Fruit fly (Drosophila melanogaster) whole organism, embryonic: Measurements from ENCODE around the gene CG3984.

Experiments
- CG10543 ChIP-seq: fragments of 200-800 bp; sonication (Bioruptor generic); optimal IDR thresholded peaks from 3 replicates; lab custom pipeline; 2017; ENCODE audit warnings: missing biosample characterization, mild to moderate bottlenecking, missing genetic modification characterization, moderate library complexity
- CG11398 ChIP-seq: fragments of 200-800 bp; sonication (Bioruptor generic); optimal IDR thresholded peaks from 2 replicates; lab custom pipeline; 2016; ENCODE audit warnings: missing biosample characterization, missing genetic modification characterization
- CG12071 ChIP-seq: fragments of 200-800 bp; sonication (Bioruptor generic); optimal IDR thresholded peaks from 3 replicates; lab custom pipeline; 2018; ENCODE audit warnings: missing biosample characterization, mild to moderate bottlenecking, missing genetic modification characterization
- CG17612 ChIP-seq: fragments of 200-800 bp; sonication (Bioruptor generic); IDR thresholded peaks from 2 replicates; pipeline ENCODE4 v1.3.6; 2022; ENCODE audit warnings: missing biosample characterization, missing genetic modification characterization
- CG2889 ChIP-seq: fragments of 200-800 bp; sonication (Bioruptor generic); IDR thresholded peaks from 3 replicates; pipeline ENCODE4 v1.3.6; 2022; ENCODE audit warnings: missing biosample characterization, missing genetic modification characterization
- CG30431 ChIP-seq: fragments of 200-800 bp; sonication (Bioruptor generic); optimal IDR thresholded peaks from 2 replicates; lab custom pipeline; 2017; ENCODE audit warnings: missing biosample characterization, missing genetic modification characterization
- CG34376 ChIP-seq: fragments of 200-800 bp; sonication (Bioruptor generic); optimal IDR thresholded peaks from 2 replicates; lab custom pipeline; 2018; ENCODE audit warnings: missing biosample characterization, mild to moderate bottlenecking, missing genetic modification characterization
- CG34422 ChIP-seq: fragments of 200-800 bp; sonication (Bioruptor generic); IDR thresholded peaks from 3 replicates; pipeline ENCODE4 v1.3.6; 2022; ENCODE audit warnings: missing biosample characterization, missing genetic modification characterization
- CG43689 ChIP-seq: fragments of 200-800 bp; sonication (Bioruptor generic); IDR thresholded peaks from 2 replicates; pipeline ENCODE4 v1.3.6; 2022; ENCODE audit warnings: missing biosample characterization, missing genetic modification characterization
- CG7372 ChIP-seq: fragments of 200-800 bp; sonication (Bioruptor generic); IDR thresholded peaks from 2 replicates; pipeline ENCODE4 v1.3.6; 2022; ENCODE audit warnings: missing biosample characterization, missing genetic modification characterization
- CG7745 ChIP-seq: fragments of 200-800 bp; sonication (Bioruptor generic); optimal IDR thresholded peaks from 2 replicates; lab custom pipeline; 2018; ENCODE audit warnings: missing biosample characterization, mild to moderate bottlenecking, missing genetic modification characterization, moderate library complexity
- CG7963 ChIP-seq: fragments of 200-800 bp; sonication (Bioruptor generic); IDR thresholded peaks from 3 replicates; pipeline ENCODE4 v1.3.6; 2022; ENCODE audit warnings: missing biosample characterization, missing genetic modification characterization; ENCODE audit not compliant: partially characterized antibody
- CG8290 ChIP-seq, 3 experiments: fragments of 200-800 bp; sonication (Bioruptor generic); optimal IDR thresholded peaks; 2 replicates each; lab custom pipeline; 2016 to 2019; ENCODE audit warnings: missing biosample characterization in 3 of 3, missing genetic modification characterization in 3 of 3, mild to moderate bottlenecking in 2 of 3, moderate library complexity in 1 of 3
- CG9817 ChIP-seq: fragments of 200-800 bp; sonication (Bioruptor generic); optimal IDR thresholded peaks from 2 replicates; lab custom pipeline; 2018; ENCODE audit warnings: missing biosample characterization, mild to moderate bottlenecking, missing genetic modification characterization, moderate library complexity
- CG9876 ChIP-seq: fragments of 200-800 bp; sonication (Bioruptor generic); optimal IDR thresholded peaks from 2 replicates; lab custom pipeline; 2016; ENCODE audit warnings: missing biosample characterization, missing genetic modification characterization
- Dref ChIP-seq: fragments of 200-800 bp; sonication (Bioruptor generic); IDR thresholded peaks from 2 replicates; pipeline ENCODE4 v1.3.6; 2022; ENCODE audit warnings: missing biosample characterization, missing genetic modification characterization
- Drgx ChIP-seq: fragments of 200-800 bp; sonication (Bioruptor generic); IDR thresholded peaks from 2 replicates; pipeline ENCODE4 v1.3.6; 2022; ENCODE audit warnings: missing biosample characterization, missing genetic modification characterization
- ERR ChIP-seq: fragments of 200-800 bp; sonication (Bioruptor generic); optimal IDR thresholded peaks from 2 replicates; lab custom pipeline; 2016; ENCODE audit warnings: missing biosample characterization, missing genetic modification characterization
- HLH3B ChIP-seq: fragments of 200-800 bp; sonication (Bioruptor generic); IDR thresholded peaks from 2 replicates; pipeline ENCODE4 v1.3.6; 2022; ENCODE audit warnings: missing biosample characterization, missing genetic modification characterization
- HLH54F ChIP-seq: fragments of 200-800 bp; sonication (Bioruptor generic); optimal IDR thresholded peaks from 3 replicates; lab custom pipeline; 2016; ENCODE audit warnings: missing biosample characterization, missing genetic modification characterization
- Lhr ChIP-seq: fragments of 200-800 bp; sonication (Bioruptor generic); optimal IDR thresholded peaks from 3 replicates; lab custom pipeline; 2017; ENCODE audit warnings: mild to moderate bottlenecking, missing biosample characterization, missing genetic modification reagents, missing genetic modification characterization
- Med ChIP-seq: fragments of 200-800 bp; sonication (Bioruptor generic); peaks from one replicate; lab custom pipeline; 2016; ENCODE audit warnings: missing biosample characterization, missing genetic modification characterization, mild to moderate bottlenecking, inconsistent platforms, moderate library complexity
- Mrtf ChIP-seq: fragments of 200-800 bp; sonication (Bioruptor generic); IDR thresholded peaks from 3 replicates; pipeline ENCODE4 v1.3.6; 2022; ENCODE audit warnings: missing biosample characterization, missing genetic modification characterization
- Nf-YA ChIP-seq: fragments of 200-800 bp; sonication (Bioruptor generic); IDR thresholded peaks from 2 replicates; pipeline ENCODE4 v1.3.6; 2022; ENCODE audit warnings: missing biosample characterization, missing genetic modification characterization
- Pdp1 ChIP-seq, 2 experiments: fragments of 200-800 bp; sonication (Bioruptor generic); optimal IDR thresholded peaks; 3 replicates each; lab custom pipeline; 2016; ENCODE audit warnings: missing biosample characterization in 2 of 2, missing genetic modification characterization in 2 of 2, mild to moderate bottlenecking in 1 of 2, moderate library complexity in 1 of 2
- Poxn ChIP-seq: fragments of 200-800 bp; sonication (Bioruptor generic); IDR thresholded peaks from 2 replicates; pipeline ENCODE4 v1.3.6; 2022; ENCODE audit warnings: missing biosample characterization, missing genetic modification characterization
- Spps ChIP-seq: fragments of 200-800 bp; sonication (Bioruptor generic); optimal IDR thresholded peaks from 2 replicates; lab custom pipeline; 2018; ENCODE audit warnings: missing biosample characterization, mild to moderate bottlenecking, missing genetic modification characterization
- Sry-δ ChIP-seq: fragments of 200-800 bp; sonication (Bioruptor generic); optimal IDR thresholded peaks from 2 replicates; lab custom pipeline; 2016; ENCODE audit warnings: missing biosample characterization, missing genetic modification characterization
- amos ChIP-seq: fragments of 200-800 bp; sonication (Bioruptor generic); IDR thresholded peaks from 2 replicates; pipeline ENCODE4 v1.3.6; 2022; ENCODE audit warnings: missing biosample characterization, missing genetic modification characterization; ENCODE audit not compliant: partially characterized antibody
- bsh ChIP-seq, 2 experiments: fragments of 200-800 bp; sonication (Bioruptor generic); optimal IDR thresholded peaks; 2 replicates each; lab custom pipeline; 2017 to 2018; ENCODE audit warnings: mild to moderate bottlenecking in 2 of 2, missing biosample characterization in 2 of 2, missing genetic modification characterization in 2 of 2, moderate library complexity in 1 of 2
- cas ChIP-seq: fragments of 200-800 bp; sonication (Bioruptor generic); IDR thresholded peaks from 2 replicates; pipeline ENCODE4 v1.3.6; 2022; ENCODE audit warnings: missing biosample characterization, missing genetic modification characterization
- caup ChIP-seq: fragments of 200-800 bp; sonication (Bioruptor generic); optimal IDR thresholded peaks from 3 replicates; lab custom pipeline; 2017; ENCODE audit warnings: missing biosample characterization, mild to moderate bottlenecking, missing genetic modification characterization, moderate library complexity; ENCODE audit not compliant: severe bottlenecking
- chinmo ChIP-seq: fragments of 200-800 bp; sonication (Bioruptor generic); IDR thresholded peaks from 4 replicates; pipeline ENCODE4 v1.3.6; 2022; ENCODE audit warnings: missing biosample characterization, missing genetic modification characterization; ENCODE audit not compliant: partially characterized antibody
- dmrt11E ChIP-seq: fragments of 200-800 bp; sonication (Bioruptor generic); optimal IDR thresholded peaks from 3 replicates; lab custom pipeline; 2018; ENCODE audit warnings: missing biosample characterization, mild to moderate bottlenecking, missing genetic modification characterization, moderate library complexity
- dmrt99B ChIP-seq: fragments of 200-800 bp; sonication (Bioruptor generic); optimal IDR thresholded peaks from 2 replicates; lab custom pipeline; 2018; ENCODE audit warnings: missing biosample characterization, mild to moderate bottlenecking, missing genetic modification characterization, moderate library complexity
- fd102C ChIP-seq: fragments of 200-800 bp; sonication (Bioruptor generic); optimal IDR thresholded peaks from 2 replicates; lab custom pipeline; 2018; ENCODE audit warnings: missing biosample characterization, mild to moderate bottlenecking, missing genetic modification characterization, moderate library complexity
- ftz-f1 ChIP-seq: fragments of 200-800 bp; sonication (Bioruptor generic); optimal IDR thresholded peaks from 2 replicates; lab custom pipeline; 2016; ENCODE audit warnings: missing biosample characterization, missing genetic modification characterization
- gcm ChIP-seq: fragments of 200-800 bp; sonication (Bioruptor generic); optimal IDR thresholded peaks from 2 replicates; lab custom pipeline; 2019; ENCODE audit warnings: missing biosample characterization, mild to moderate bottlenecking, missing genetic modification characterization, moderate library complexity
- gcm2 ChIP-seq: fragments of 200-800 bp; sonication (Bioruptor generic); optimal IDR thresholded peaks from 2 replicates; lab custom pipeline; 2016; ENCODE audit warnings: missing biosample characterization, missing genetic modification characterization
- gsb ChIP-seq: fragments of 200-800 bp; sonication (Bioruptor generic); IDR thresholded peaks from 2 replicates; pipeline ENCODE4 v1.3.6; 2022; ENCODE audit warnings: missing biosample characterization, missing genetic modification characterization
- knrl ChIP-seq: fragments of 200-800 bp; sonication (Bioruptor generic); IDR thresholded peaks from 3 replicates; pipeline ENCODE4 v1.3.6; 2022; ENCODE audit warnings: missing biosample characterization, missing genetic modification characterization; ENCODE audit not compliant: partially characterized antibody
- mld ChIP-seq: fragments of 200-800 bp; sonication (Bioruptor generic); IDR thresholded peaks from 3 replicates; pipeline ENCODE4 v1.3.6; 2022; ENCODE audit warnings: missing biosample characterization, missing genetic modification characterization; ENCODE audit not compliant: partially characterized antibody
- peb ChIP-seq: fragments of 200-800 bp; sonication (Bioruptor generic); IDR thresholded peaks from 2 replicates; pipeline ENCODE4 v1.3.6; 2022; ENCODE audit warnings: missing biosample characterization, missing genetic modification characterization
- ranshi ChIP-seq: fragments of 200-800 bp; sonication (Bioruptor generic); IDR thresholded peaks from 2 replicates; pipeline ENCODE4 v1.3.6; 2022; ENCODE audit warnings: missing biosample characterization, missing genetic modification characterization
- seq ChIP-seq: fragments of 200-800 bp; sonication (Bioruptor generic); IDR thresholded peaks from 2 replicates; pipeline ENCODE4 v1.3.6; 2022; ENCODE audit warnings: missing biosample characterization, missing genetic modification characterization
- sob ChIP-seq: fragments of 200-800 bp; sonication (Bioruptor generic); IDR thresholded peaks from 2 replicates; pipeline ENCODE4 v1.3.6; 2022; ENCODE audit warnings: missing biosample characterization, missing genetic modification characterization
- sug ChIP-seq: fragments of 200-800 bp; optimal IDR thresholded peaks from 2 replicates; lab custom pipeline; 2019; ENCODE audit warnings: missing biosample characterization, mild to moderate bottlenecking, missing genetic modification characterization, moderate library complexity
- vnd ChIP-seq: fragments of 200-800 bp; sonication (Bioruptor generic); IDR thresholded peaks from 3 replicates; pipeline ENCODE4 v1.3.6; 2022; ENCODE audit warnings: missing biosample characterization, missing genetic modification characterization; ENCODE audit not compliant: partially characterized antibody
- zfh2 ChIP-seq: fragments of 200-800 bp; sonication (Bioruptor generic); optimal IDR thresholded peaks from 2 replicates; lab custom pipeline; 2016; ENCODE audit warnings: missing biosample characterization, missing genetic modification characterization

CG3984 gene

DNA sequence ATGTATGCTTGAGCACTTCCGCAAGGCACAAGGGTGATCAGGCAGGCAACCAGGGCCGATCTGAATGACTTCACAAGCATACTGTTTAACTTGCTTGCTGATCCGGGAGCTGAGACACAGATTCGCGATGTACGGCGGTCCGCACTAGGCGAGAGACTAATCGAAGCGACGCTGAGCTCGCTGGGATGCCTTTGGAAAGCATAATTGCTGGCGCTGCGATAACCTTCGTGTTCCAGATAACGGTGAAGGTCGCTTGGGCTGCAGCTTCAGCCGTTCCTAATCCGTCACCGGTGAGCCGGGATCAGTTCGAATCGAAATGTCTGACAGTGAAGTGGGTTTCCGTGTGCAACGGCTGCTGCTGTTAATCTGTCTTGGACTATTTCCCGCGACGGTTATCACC is at the start of gene CG3984, which contains the start of gene CG6912:
CG3984 (plus strand) TSS at position 303 of the 400 bp plus-strand sequence.
CG6912 (minus strand) TSS at position 159 of the 400 bp plus-strand sequence.
- TF ChIP-seq CG2889 (GFP tag; lab: Robert Waterston, UW) (no peak), ftz-f1 (GFP tag; lab: Kevin White, UChicago) (peak; percentile 86), ERR (GFP tag; lab: Kevin White, UChicago) (peak; percentile 27), Poxn (GFP tag; lab: Robert Waterston, UW) (0 out of 2 replicates have a peak, but pooled peaks have one; percentile 22), Nf-YA (GFP tag; lab: Robert Waterston, UW) (no peak), gsb (GFP tag; lab: Robert Waterston, UW) (no peak), CG7963 (GFP tag; lab: Robert Waterston, UW) (no peak), knrl (GFP tag; lab: Robert Waterston, UW) (peak; percentile 18; the same call in 1 of the 3 replicates), CG34422 (GFP tag; lab: Robert Waterston, UW) (0 out of 3 replicates have a peak, but pooled peaks have one; percentile 23), dmrt11E (no peak), Mrtf (no peak), chinmo (GFP tag; lab: Robert Waterston, UW) (peak; percentile 92), CG11398 (no peak), Pdp1 (GFP tag; optimal IDR thresholded peaks at IDR 0.05; lab: Kevin White, UChicago) (peak in 1 of 2 experiments; percentile 36), gcm (no peak), CG43689 (GFP tag; lab: Robert Waterston, UW) (0 out of 2 replicates have a peak, but pooled peaks have one; percentile 3), Dref (GFP tag; lab: Robert Waterston, UW) (0 out of 2 replicates have a peak, but pooled peaks have one; percentile 5), sob (0 out of 2 replicates have a peak, but pooled peaks have one; percentile 18), Spps (no peak), seq (GFP tag; lab: Robert Waterston, UW) (no peak), vnd (no peak), Drgx (no peak), cas (no peak), bsh (GFP tag; optimal IDR thresholded peaks at IDR 0.05; lab: Kevin White, UChicago) (no peak), CG34376 (GFP tag; lab: Kevin White, UChicago) (peak; percentile 33), Lhr (no peak), CG9817 (tag; lab: Kevin White, UChicago) (no peak), Med (GFP tag; lab: Kevin White, UChicago) (peak; percentile 58), mld (GFP tag; lab: Robert Waterston, UW) (0 out of 3 replicates have a peak, but pooled peaks have one; percentile 12), CG9876 (GFP tag; lab: Kevin White, UChicago) (no peak), sug (tag; lab: Kevin White, UChicago) (peak; percentile 60), CG17612 (0 out of 2 replicates have a peak, but pooled peaks have one; percentile 29), CG10543 (GFP tag; lab: Kevin White, UChicago) (peak; percentile 0), amos (GFP tag; lab: Robert Waterston, UW) (0 out of 2 replicates have a peak, but pooled peaks have one; percentile 11)

DNA sequence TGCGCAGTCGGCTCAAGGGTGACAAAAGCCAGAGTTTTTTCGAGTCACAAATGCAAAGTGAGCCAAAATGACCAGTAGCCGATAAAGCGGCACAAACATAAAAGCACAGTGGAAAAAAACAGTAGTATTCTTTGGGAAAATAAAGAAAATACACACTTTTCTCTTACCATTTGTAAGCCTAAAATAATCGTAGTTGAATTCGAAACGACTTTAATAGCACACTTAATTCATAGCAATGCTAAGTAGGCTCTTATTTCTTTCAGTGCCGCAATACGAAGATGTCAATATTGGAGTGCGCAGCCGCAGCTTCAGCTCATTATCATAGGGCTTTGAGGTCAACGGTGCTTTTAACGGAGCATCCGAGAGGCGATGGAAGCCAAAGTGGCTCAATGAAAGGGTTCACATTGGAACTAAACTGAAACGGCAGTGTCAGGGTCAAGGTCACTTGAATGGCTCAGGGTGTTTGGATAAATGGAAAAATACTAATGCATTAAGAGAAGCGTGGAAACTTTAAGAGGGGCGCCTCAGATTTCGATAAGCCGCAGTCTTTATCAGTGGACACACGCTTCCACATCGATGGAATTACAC is 49.2 kb upstream of the CG3984 start:
- TF ChIP-seq HLH3B (peak; percentile 94), Sry-δ (GFP tag; lab: Kevin White, UChicago) (peak; percentile 45), Spps (peak; percentile 51), CG7745 (tag; lab: Kevin White, UChicago) (no peak), dmrt99B (tag; lab: Kevin White, UChicago) (peak; percentile 91), CG7372 (peak; percentile 87), ranshi (peak; percentile 91), caup (GFP tag; lab: Kevin White, UChicago) (peak; percentile 78), CG12071 (peak; percentile 86), peb (peak; percentile 73; the same call in 1 of the 2 replicates), CG30431 (peak; percentile 69), HLH54F (GFP tag; lab: Kevin White, UChicago) (peak; percentile 70), CG8290 (GFP tag; optimal IDR thresholded peaks at IDR 0.05; lab: Kevin White, UChicago) (peak; percentile 68), CG8290 (tag; optimal IDR thresholded peaks at IDR 0.05; lab: Kevin White, UChicago) (peak in 1 of 2 experiments; percentile 86), zfh2 (GFP tag; lab: Kevin White, UChicago) (peak; percentile 72), gcm2 (peak; percentile 68), fd102C (GFP tag; lab: Kevin White, UChicago) (no peak)
